Worm (Caenorhabditis elegans) whole organism, L3 larva: ENCODE results near the gene F46B6.4.

Experiments used
- R02D3.7 ChIP-seq: fragments of 150-350 bp; optimal IDR thresholded peaks from 2 replicates; lab custom pipeline; 2014; ENCODE audit warnings: missing biosample characterization, missing genetic modification characterization
- ZK546.5 ChIP-seq: sonication (generic microtip); optimal IDR thresholded peaks from 2 replicates; lab custom pipeline; 2017; ENCODE audit warnings: missing biosample characterization, missing genetic modification characterization
- aly-2 ChIP-seq: fragments of 150-350 bp; optimal IDR thresholded peaks from 2 replicates; lab custom pipeline; 2014; ENCODE audit warnings: missing biosample characterization, missing genetic modification characterization
- ama-1 ChIP-seq: fragments of 150-350 bp; optimal IDR thresholded peaks from 2 replicates; lab custom pipeline; 2018
- ceh-16 ChIP-seq: sonication (generic microtip); optimal IDR thresholded peaks from 2 replicates; lab custom pipeline; 2017; ENCODE audit warnings: missing biosample characterization, missing genetic modification characterization
- ceh-28 ChIP-seq: fragments of 150-350 bp; optimal IDR thresholded peaks from 2 replicates; lab custom pipeline; 2014; ENCODE audit warnings: missing biosample characterization, missing genetic modification reagents, missing genetic modification characterization
- ceh-82 ChIP-seq: fragments of 150-350 bp; optimal IDR thresholded peaks from 2 replicates; lab custom pipeline; 2014; ENCODE audit warnings: missing biosample characterization, missing genetic modification characterization
- ceh-9 ChIP-seq: sonication (generic microtip); optimal IDR thresholded peaks from 2 replicates; lab custom pipeline; 2018; ENCODE audit warnings: missing biosample characterization, missing genetic modification characterization
- daf-12 ChIP-seq: fragments of 150-350 bp; optimal IDR thresholded peaks from 2 replicates; lab custom pipeline; 2014; ENCODE audit warnings: missing biosample characterization, missing genetic modification reagents, missing genetic modification characterization
- egl-27 ChIP-seq: sonication (generic microtip); optimal IDR thresholded peaks from 4 replicates; lab custom pipeline; 2017; ENCODE audit warnings: missing biosample characterization, missing genetic modification reagents, missing genetic modification characterization
- egl-5 ChIP-seq: fragments of 150-350 bp; optimal IDR thresholded peaks from 2 replicates; lab custom pipeline; 2017; ENCODE audit warnings: missing biosample characterization, missing genetic modification reagents, missing genetic modification characterization, inconsistent platforms
- elt-1 ChIP-seq: fragments of 150-350 bp; optimal IDR thresholded peaks from 2 replicates; lab custom pipeline; 2014; ENCODE audit warnings: missing biosample characterization, missing genetic modification characterization
- elt-2 ChIP-seq: sonication (generic microtip); optimal IDR thresholded peaks from 2 replicates; lab custom pipeline; 2016; ENCODE audit warnings: missing genetic modification reagents, mild to moderate bottlenecking, missing genetic modification characterization, missing compliant biosample characterization
- fkh-10 ChIP-seq: sonication (generic microtip); optimal IDR thresholded peaks from 2 replicates; lab custom pipeline; 2017; ENCODE audit warnings: missing biosample characterization, missing genetic modification reagents, missing genetic modification characterization
- fkh-2 ChIP-seq: fragments of 150-350 bp; optimal IDR thresholded peaks from 2 replicates; lab custom pipeline; 2014; ENCODE audit warnings: missing biosample characterization, missing genetic modification reagents, missing genetic modification characterization
- fos-1 ChIP-seq: fragments of 150-350 bp; optimal IDR thresholded peaks from 2 replicates; lab custom pipeline; 2014; ENCODE audit warnings: missing biosample characterization, missing genetic modification characterization
- hmg-11 ChIP-seq: sonication (generic microtip); optimal IDR thresholded peaks from 2 replicates; lab custom pipeline; 2016; ENCODE audit warnings: missing genetic modification characterization, missing compliant biosample characterization
- jun-1 ChIP-seq: fragments of 150-350 bp; optimal IDR thresholded peaks from 2 replicates; lab custom pipeline; 2014; ENCODE audit warnings: missing biosample characterization, missing genetic modification reagents, missing genetic modification characterization
- lin-15B ChIP-seq: fragments of 150-350 bp; optimal IDR thresholded peaks from 2 replicates; lab custom pipeline; 2014; ENCODE audit warnings: missing biosample characterization, missing genetic modification characterization
- lin-39 ChIP-seq: fragments of 150-350 bp; optimal IDR thresholded peaks from 2 replicates; lab custom pipeline; 2018; ENCODE audit warnings: missing biosample characterization, missing genetic modification reagents, missing genetic modification characterization
- lsy-12 ChIP-seq: sonication (generic microtip); optimal IDR thresholded peaks from 2 replicates; lab custom pipeline; 2016; ENCODE audit warnings: mild to moderate bottlenecking, missing genetic modification characterization, missing compliant biosample characterization
- mdl-1 ChIP-seq: fragments of 150-350 bp; optimal IDR thresholded peaks from 2 replicates; lab custom pipeline; 2014; ENCODE audit warnings: missing biosample characterization, missing genetic modification characterization
- mml-1 ChIP-seq: fragments of 150-350 bp; sonication (generic microtip); optimal IDR thresholded peaks from 3 replicates; lab custom pipeline; 2014; ENCODE audit warnings: missing biosample characterization, missing genetic modification characterization
- nfya-1 ChIP-seq: sonication (generic microtip); optimal IDR thresholded peaks from 2 replicates; lab custom pipeline; 2017; ENCODE audit warnings: missing genetic modification characterization, mild to moderate bottlenecking, missing compliant biosample characterization, antibody characterized with exemption, moderate library complexity; ENCODE audit not compliant: insufficient read depth
- nhr-11 ChIP-seq: fragments of 150-350 bp; optimal IDR thresholded peaks from 2 replicates; lab custom pipeline; 2014; ENCODE audit warnings: missing biosample characterization, missing genetic modification characterization
- nhr-12 ChIP-seq: fragments of 150-350 bp; optimal IDR thresholded peaks from 2 replicates; lab custom pipeline; 2014; ENCODE audit warnings: missing biosample characterization, missing genetic modification characterization
- nhr-23 ChIP-seq: fragments of 150-350 bp; optimal IDR thresholded peaks from 2 replicates; lab custom pipeline; 2014; ENCODE audit warnings: missing biosample characterization, missing genetic modification reagents, missing genetic modification characterization
- nhr-25 ChIP-seq: sonication (generic microtip); optimal IDR thresholded peaks from 2 replicates; lab custom pipeline; 2017; ENCODE audit warnings: missing biosample characterization, missing genetic modification characterization
- nhr-28 ChIP-seq: fragments of 150-350 bp; optimal IDR thresholded peaks from 2 replicates; lab custom pipeline; 2014; ENCODE audit warnings: missing biosample characterization, missing genetic modification characterization
- nhr-43 ChIP-seq: sonication (generic microtip); optimal IDR thresholded peaks from 2 replicates; lab custom pipeline; 2016; ENCODE audit warnings: mild to moderate bottlenecking, missing genetic modification characterization, missing compliant biosample characterization; ENCODE audit not compliant: poor library complexity, severe bottlenecking
- nhr-76 ChIP-seq: fragments of 150-350 bp; sonication (generic microtip); optimal IDR thresholded peaks from 5 replicates; lab custom pipeline; 2014; ENCODE audit warnings: missing biosample characterization, missing genetic modification characterization
- nhr-77 ChIP-seq: fragments of 150-350 bp; optimal IDR thresholded peaks from 2 replicates; lab custom pipeline; 2014; ENCODE audit warnings: missing biosample characterization, missing genetic modification characterization
- pha-4 ChIP-seq: fragments of 150-350 bp; optimal IDR thresholded peaks from 2 replicates; lab custom pipeline; 2014; ENCODE audit warnings: missing biosample characterization, missing genetic modification reagents, missing genetic modification characterization
- pqm-1 ChIP-seq: fragments of 150-350 bp; optimal IDR thresholded peaks from 2 replicates; lab custom pipeline; 2017; ENCODE audit warnings: missing biosample characterization, missing genetic modification characterization, inconsistent platforms
- sea-2 ChIP-seq: fragments of 150-350 bp; sonication (generic microtip); optimal IDR thresholded peaks from 4 replicates; lab custom pipeline; 2014; ENCODE audit warnings: missing biosample characterization, missing genetic modification reagents, missing genetic modification characterization
- skn-1 ChIP-seq: fragments of 150-350 bp; optimal IDR thresholded peaks from 2 replicates; lab custom pipeline; 2014; ENCODE audit warnings: missing biosample characterization, missing genetic modification characterization
- snpc-4 ChIP-seq: fragments of 150-350 bp; optimal IDR thresholded peaks from 2 replicates; lab custom pipeline; 2014; ENCODE audit warnings: missing biosample characterization, missing genetic modification characterization
- tbx-2 ChIP-seq: sonication (generic microtip); optimal IDR thresholded peaks from 2 replicates; lab custom pipeline; 2016; ENCODE audit warnings: mild to moderate bottlenecking, missing genetic modification characterization, missing compliant biosample characterization
- unc-39 ChIP-seq: sonication (generic microtip); optimal IDR thresholded peaks from 4 replicates; lab custom pipeline; 2017; ENCODE audit warnings: missing biosample characterization, missing genetic modification characterization
- unc-62 ChIP-seq: fragments of 150-350 bp; sonication (generic microtip); optimal IDR thresholded peaks from 4 replicates; lab custom pipeline; 2014; ENCODE audit warnings: missing biosample characterization, missing genetic modification reagents, missing genetic modification characterization
- zag-1 ChIP-seq: fragments of 150-350 bp; optimal IDR thresholded peaks from 2 replicates; lab custom pipeline; 2014; ENCODE audit warnings: missing biosample characterization, missing genetic modification characterization
- ztf-11 ChIP-seq: fragments of 150-350 bp; optimal IDR thresholded peaks from 2 replicates; lab custom pipeline; 2014; ENCODE audit warnings: missing biosample characterization, missing genetic modification characterization
- ztf-4 ChIP-seq: fragments of 150-350 bp; optimal IDR thresholded peaks from 2 replicates; lab custom pipeline; 2014; ENCODE audit warnings: missing biosample characterization, missing genetic modification characterization

F46B6.4 gene

DNA sequence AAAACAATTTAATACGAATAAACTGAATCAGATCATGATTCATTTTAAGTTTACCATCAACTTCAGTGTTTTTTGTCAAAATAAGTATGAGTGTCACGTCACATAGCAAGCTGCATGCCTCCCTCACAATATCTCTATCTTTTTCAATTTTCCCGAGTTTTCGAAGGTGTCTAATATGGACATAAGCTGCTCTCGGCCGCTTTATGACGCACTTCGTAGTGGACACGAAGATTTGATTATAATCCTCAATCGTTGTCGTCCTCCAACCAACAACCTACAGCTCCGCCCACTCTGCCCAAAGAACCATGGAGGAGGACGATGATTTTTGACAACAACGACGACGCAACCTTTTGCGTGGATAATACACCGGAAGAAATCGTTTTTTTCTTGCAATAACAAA lies 16.7 kb upstream of the F46B6.4 start:
- no peak for TF ChIP-seq ceh-9 (tag; lab: Kevin White, UChicago)
- no peak for TF ChIP-seq daf-12
- TF ChIP-seq ZK546.5 (tag; lab: Kevin White, UChicago), result no peak
- no peak for TF ChIP-seq lin-15B (tag; lab: Kevin White, UChicago)
- no peak for TF ChIP-seq lin-39 (tag; lab: Kevin White, UChicago)
- no peak for TF ChIP-seq ztf-4
- no peak for TF ChIP-seq nhr-76
- TF ChIP-seq nhr-12 (tag; lab: Kevin White, UChicago), result no peak

DNA sequence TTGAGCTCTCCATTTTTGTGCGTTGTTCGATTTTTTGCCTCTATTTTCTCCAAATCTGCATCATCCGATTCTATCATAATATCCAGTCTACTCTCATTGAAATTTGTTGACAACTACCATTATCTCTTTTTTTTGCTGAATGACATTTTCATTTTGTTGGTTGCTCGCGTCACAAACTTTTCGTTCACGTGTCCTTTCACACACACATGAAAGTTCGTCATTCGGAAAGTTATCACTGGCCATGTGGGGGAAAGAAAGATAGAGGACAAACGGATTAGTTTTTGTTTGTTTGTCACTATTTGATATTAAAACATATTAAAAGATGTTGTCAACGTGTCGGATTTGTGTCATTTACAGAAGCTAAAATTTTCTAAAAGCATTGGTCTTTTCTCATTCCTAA lies 15.7 kb upstream of the F46B6.4 start:
- TF ChIP-seq lsy-12 (no peak), elt-2 (tag; lab: Kevin White, UChicago) (peak; percentile 23)

DNA sequence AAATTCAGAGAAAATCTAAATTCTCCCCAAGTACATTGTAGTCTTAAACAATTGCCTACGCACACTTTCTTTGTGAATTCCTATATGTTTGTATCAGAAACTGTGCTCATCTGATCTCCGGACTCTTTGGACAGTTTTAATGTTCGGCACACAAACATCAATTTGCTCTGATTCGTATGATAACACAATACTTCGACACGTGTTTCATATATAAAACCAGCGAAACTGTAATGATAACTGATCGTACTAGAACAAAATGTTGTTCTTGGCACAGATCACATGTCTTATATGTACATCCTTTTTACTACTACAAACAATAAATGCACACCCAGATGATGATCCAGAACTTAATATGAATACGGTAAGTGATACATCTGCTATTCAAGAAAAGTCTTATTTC lies 12.0 kb upstream of the F46B6.4 start, which contains the start of gene lipl-2:
lipl-2 (plus strand) TSS at position 236 of the 400 bp plus-strand sequence.
- TF ChIP-seq pha-4 (tag; lab: Kevin White, UChicago) (peak; percentile 61), zag-1 (tag; lab: Kevin White, UChicago) (no peak), elt-2 (tag; lab: Kevin White, UChicago) (peak; percentile 87), pqm-1 (peak; percentile 81)

DNA sequence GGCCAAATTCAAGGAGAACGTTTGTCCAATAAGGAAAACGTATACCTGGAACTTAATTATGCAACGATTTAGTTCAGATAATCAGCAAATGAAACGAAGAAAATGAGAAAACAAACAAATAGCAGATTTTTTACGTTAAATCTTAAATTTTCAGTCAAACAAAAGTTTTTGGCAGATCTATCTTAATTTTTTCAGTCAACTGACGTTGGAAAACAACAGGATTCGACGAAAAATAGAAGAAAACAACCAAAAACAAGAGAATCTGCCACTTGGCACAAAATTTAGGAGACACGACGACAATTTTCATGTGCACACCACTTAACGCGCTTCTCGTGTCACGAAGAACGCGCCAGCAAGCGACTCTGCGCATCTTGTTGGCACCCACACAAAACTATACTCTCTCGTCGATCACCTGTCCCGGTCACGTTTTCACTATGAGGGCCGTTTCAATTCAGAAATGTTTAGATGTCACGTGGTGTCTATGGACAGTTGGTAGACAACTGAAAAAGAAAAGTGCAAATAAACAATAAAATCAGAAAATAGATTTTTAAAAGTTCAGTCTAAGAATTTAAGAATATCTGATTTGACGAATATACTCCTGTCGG lies 10.4 kb upstream of the F46B6.4 start, which contains the start of gene ztf-7:
ztf-7 (minus strand) TSS at position 51 of the 605 bp plus-strand sequence.
- peak; percentile 97 for TF ChIP-seq nhr-43
- TF ChIP-seq ceh-9 (tag; lab: Kevin White, UChicago), result no peak
- peak; percentile 50 for TF ChIP-seq ceh-16
- TF ChIP-seq pha-4 (tag; lab: Kevin White, UChicago), result peak; percentile 96
- TF ChIP-seq nhr-25, result peak; percentile 99
- TF ChIP-seq elt-1, result peak; percentile 76
- no peak for TF ChIP-seq sea-2 (GFP tag; lab: Kevin White, UChicago)
- no peak for TF ChIP-seq nhr-28 (tag; lab: Kevin White, UChicago)
- TF ChIP-seq ceh-28, result peak; percentile 80
- peak; percentile 89 for TF ChIP-seq lin-15B (tag; lab: Kevin White, UChicago)
- TF ChIP-seq R02D3.7 (tag; lab: Kevin White, UChicago), result peak; percentile 62
- peak; percentile 82 for TF ChIP-seq ama-1 (lab: Kevin White, UChicago)
- peak; percentile 88 for TF ChIP-seq tbx-2 (tag; lab: Kevin White, UChicago)
- peak; percentile 18 for TF ChIP-seq unc-62 (GFP tag; lab: Kevin White, UChicago)
- TF ChIP-seq lin-39 (tag; lab: Kevin White, UChicago), result peak; percentile 95
- no peak for TF ChIP-seq ztf-11 (tag; lab: Kevin White, UChicago)
- TF ChIP-seq egl-27 (tag; lab: Kevin White, UChicago), result peak; percentile 38
- peak; percentile 91 for TF ChIP-seq egl-5 (tag; lab: Kevin White, UChicago)
- peak; percentile 80 for TF ChIP-seq nhr-11 (tag; lab: Kevin White, UChicago)
- peak; percentile 73 for TF ChIP-seq pqm-1
- TF ChIP-seq jun-1 (tag; lab: Kevin White, UChicago), result peak; percentile 95
- peak; percentile 74 for TF ChIP-seq ztf-4
- no peak for TF ChIP-seq fos-1
- TF ChIP-seq daf-12, result no peak
- peak; percentile 97 for TF ChIP-seq nhr-23 (tag; lab: Kevin White, UChicago)
- TF ChIP-seq mdl-1 (tag; lab: Kevin White, UChicago), result peak; percentile 94
- TF ChIP-seq skn-1 (tag; lab: Kevin White, UChicago), result peak; percentile 68
- peak; percentile 26 for TF ChIP-seq nhr-77 (tag; lab: Kevin White, UChicago)
- TF ChIP-seq zag-1 (tag; lab: Kevin White, UChicago), result no peak
- TF ChIP-seq nhr-12 (tag; lab: Kevin White, UChicago), result no peak
- TF ChIP-seq mml-1 (tag; lab: Kevin White, UChicago), result no peak
- TF ChIP-seq unc-39 (tag; lab: Kevin White, UChicago), result no peak
- TF ChIP-seq elt-2 (tag; lab: Kevin White, UChicago), result peak; percentile 89
- TF ChIP-seq snpc-4, result peak; percentile 93
- peak; percentile 94 for TF ChIP-seq nfya-1 (tag; lab: Kevin White, UChicago)
- peak; percentile 87 for TF ChIP-seq fkh-10 (GFP tag; lab: Kevin White, UChicago)
- peak; percentile 96 for TF ChIP-seq lsy-12
- peak; percentile 35 for TF ChIP-seq ceh-82
- no peak for TF ChIP-seq aly-2 (tag; lab: Kevin White, UChicago)
- no peak for TF ChIP-seq fkh-2 (tag; lab: Kevin White, UChicago)
- TF ChIP-seq hmg-11 (tag; lab: Kevin White, UChicago), result peak; percentile 80
- TF ChIP-seq, all 47 proteins: peak for 29
